Worm (Caenorhabditis elegans) whole organism, L1 larva: ENCODE data around the gene Y70C5A.4.

Experiments
- C34B4.2 ChIP-seq: sonication (generic microtip); optimal IDR thresholded peaks from 2 replicates; lab custom pipeline; 2017; ENCODE audit warnings: mild to moderate bottlenecking, missing genetic modification characterization, missing compliant biosample characterization
- F16B12.6 ChIP-seq: fragments of 150-350 bp; optimal IDR thresholded peaks from 2 replicates; lab custom pipeline; 2014; ENCODE audit warnings: missing biosample characterization, missing genetic modification characterization
- aly-2 ChIP-seq: fragments of 150-350 bp; optimal IDR thresholded peaks from 2 replicates; lab custom pipeline; 2014; ENCODE audit warnings: missing biosample characterization, missing genetic modification characterization
- ceh-63 ChIP-seq: fragments of 200-800 bp; sonication (Bioruptor generic); optimal IDR thresholded peaks from 2 replicates; lab custom pipeline; 2018; ENCODE audit warnings: mild to moderate bottlenecking, missing genetic modification characterization, missing compliant biosample characterization
- dpl-1 ChIP-seq, 3 experiments: fragments of 150-350 bp in 2 of 3; sonication (generic microtip) in 1 of 3; optimal IDR thresholded peaks; 2 replicates each; lab custom pipeline; 2014 to 2017; ENCODE audit warnings: missing biosample characterization in 3 of 3, missing genetic modification characterization in 3 of 3, missing genetic modification reagents in 3 of 3
- dsc-1 ChIP-seq: sonication (generic microtip); optimal IDR thresholded peaks from 2 replicates; lab custom pipeline; 2016; ENCODE audit warnings: mild to moderate bottlenecking, missing genetic modification characterization, missing compliant biosample characterization
- efl-1 ChIP-seq, 4 experiments: fragments of 150-350 bp; optimal IDR thresholded peaks in 3 of 4; peaks in 1 of 4; 1 replicate in 1 of 4; 2 replicates in 3 of 4; lab custom pipeline; 2014; ENCODE audit warnings: missing biosample characterization in 2 of 4, missing genetic modification characterization in 2 of 4, missing genetic modification reagents in 2 of 4
- egl-13 ChIP-seq: sonication (generic microtip); optimal IDR thresholded peaks from 2 replicates; lab custom pipeline; 2016; ENCODE audit warnings: missing genotype, missing genetic modification reagents, missing genetic modification characterization, missing compliant biosample characterization
- elt-2 ChIP-seq: sonication (generic microtip); optimal IDR thresholded peaks from 2 replicates; lab custom pipeline; 2016; ENCODE audit warnings: missing genetic modification characterization, mild to moderate bottlenecking, inconsistent platforms, missing compliant biosample characterization, missing genetic modification reagents
- elt-3 ChIP-seq, 6 experiments: fragments of 150-350 bp in 1 of 6; sonication (generic microtip); optimal IDR thresholded peaks; 2 replicates each; lab custom pipeline; 2017 to 2018; ENCODE audit warnings: missing biosample characterization in 6 of 6, missing genetic modification characterization in 6 of 6, inconsistent platforms in 1 of 6
- fkh-4 ChIP-seq: sonication (generic microtip); optimal IDR thresholded peaks from 2 replicates; lab custom pipeline; 2016; ENCODE audit warnings: missing compliant biosample characterization, missing genetic modification characterization, borderline replicate concordance
- fkh-8 ChIP-seq: sonication (generic microtip); optimal IDR thresholded peaks from 2 replicates; lab custom pipeline; 2016; ENCODE audit warnings: mild to moderate bottlenecking, missing genetic modification characterization, missing compliant biosample characterization
- grh-1 ChIP-seq: fragments of 200-800 bp; sonication (Bioruptor generic); IDR thresholded peaks from 2 replicates; pipeline ENCODE4 v1.3.6; 2022; ENCODE audit warnings: missing genetic modification reagents, missing genetic modification characterization, missing compliant biosample characterization
- hlh-4 ChIP-seq: sonication (generic microtip); optimal IDR thresholded peaks from 2 replicates; lab custom pipeline; 2016; ENCODE audit warnings: mild to moderate bottlenecking, missing genetic modification characterization, missing compliant biosample characterization
- irx-1 ChIP-seq: sonication (generic microtip); optimal IDR thresholded peaks from 2 replicates; lab custom pipeline; 2016; ENCODE audit warnings: missing genetic modification characterization, missing compliant biosample characterization
- jun-1 ChIP-seq: fragments of 150-350 bp; optimal IDR thresholded peaks from 2 replicates; lab custom pipeline; 2014; ENCODE audit warnings: missing biosample characterization, missing genetic modification reagents, missing genetic modification characterization
- lin-14 ChIP-seq: fragments of 200-800 bp; sonication (Bioruptor generic); optimal IDR thresholded peaks from 2 replicates; lab custom pipeline; 2018; ENCODE audit warnings: mild to moderate bottlenecking, missing genetic modification characterization, moderate library complexity, missing compliant biosample characterization
- lin-35 ChIP-seq, 2 experiments: fragments of 150-350 bp; optimal IDR thresholded peaks; 2 replicates each; lab custom pipeline; 2014; ENCODE audit warnings: missing biosample characterization in 2 of 2, missing genetic modification characterization in 2 of 2, missing genetic modification reagents in 2 of 2
- lin-39 ChIP-seq: fragments of 150-350 bp; optimal IDR thresholded peaks from 2 replicates; lab custom pipeline; 2014; ENCODE audit warnings: missing biosample characterization, missing genetic modification reagents, missing genetic modification characterization
- lir-3 ChIP-seq: sonication (generic microtip); optimal IDR thresholded peaks from 2 replicates; lab custom pipeline; 2016; ENCODE audit warnings: mild to moderate bottlenecking, missing genetic modification characterization, moderate library complexity, missing compliant biosample characterization; ENCODE audit not compliant: poor library complexity
- lsy-2 ChIP-seq, 2 experiments: fragments of 150-350 bp; optimal IDR thresholded peaks; 2 replicates each; lab custom pipeline; 2014; ENCODE audit warnings: missing biosample characterization in 2 of 2, missing genetic modification characterization in 2 of 2
- mdl-1 ChIP-seq, 2 experiments: fragments of 150-350 bp; optimal IDR thresholded peaks; 2 replicates each; lab custom pipeline; 2014 to 2017; ENCODE audit warnings: missing biosample characterization in 2 of 2, missing genetic modification characterization in 2 of 2, inconsistent platforms in 1 of 2
- mef-2 ChIP-seq: fragments of 150-350 bp; optimal IDR thresholded peaks from 2 replicates; lab custom pipeline; 2014; ENCODE audit warnings: missing biosample characterization, missing genetic modification characterization
- nhr-12 ChIP-seq: sonication (generic microtip); optimal IDR thresholded peaks from 2 replicates; lab custom pipeline; 2017; ENCODE audit warnings: missing biosample characterization, missing genetic modification characterization
- nhr-19 ChIP-seq: fragments of 200-800 bp; sonication (Bioruptor generic); conservative IDR thresholded peaks from 2 replicates; pipeline ENCODE4 v1.3.6; 2022; ENCODE audit warnings: missing genetic modification characterization, missing compliant biosample characterization
- nhr-20 ChIP-seq: sonication (generic microtip); optimal IDR thresholded peaks from 2 replicates; lab custom pipeline; 2016; ENCODE audit warnings: mild to moderate bottlenecking, missing genetic modification characterization, missing compliant biosample characterization
- nhr-237 ChIP-seq: fragments of 150-350 bp; optimal IDR thresholded peaks from 2 replicates; lab custom pipeline; 2014; ENCODE audit warnings: missing biosample characterization, missing genetic modification characterization
- nhr-28 ChIP-seq: fragments of 150-350 bp; optimal IDR thresholded peaks from 2 replicates; lab custom pipeline; 2014; ENCODE audit warnings: missing biosample characterization, missing genetic modification characterization
- nhr-47 ChIP-seq: sonication (generic microtip); optimal IDR thresholded peaks from 2 replicates; lab custom pipeline; 2016; ENCODE audit warnings: mild to moderate bottlenecking, missing genetic modification characterization, moderate library complexity, missing compliant biosample characterization
- nhr-71 ChIP-seq: sonication (generic microtip); optimal IDR thresholded peaks from 2 replicates; lab custom pipeline; 2016; ENCODE audit warnings: mild to moderate bottlenecking, missing genetic modification characterization, moderate library complexity, missing compliant biosample characterization
- nhr-76 ChIP-seq: sonication (generic microtip); optimal IDR thresholded peaks from 2 replicates; lab custom pipeline; 2017; ENCODE audit warnings: missing biosample characterization, missing genetic modification characterization
- nhr-90 ChIP-seq: sonication (generic microtip); optimal IDR thresholded peaks from 2 replicates; lab custom pipeline; 2016; ENCODE audit warnings: mild to moderate bottlenecking, missing genetic modification characterization, missing compliant biosample characterization; ENCODE audit not compliant: poor library complexity
- pax-3 ChIP-seq: fragments of 200-800 bp; sonication (Bioruptor generic); optimal IDR thresholded peaks from 2 replicates; lab custom pipeline; 2018; ENCODE audit warnings: mild to moderate bottlenecking, missing genetic modification characterization, moderate library complexity, missing compliant biosample characterization
- rnt-1 ChIP-seq: sonication (generic microtip); optimal IDR thresholded peaks from 2 replicates; lab custom pipeline; 2016; ENCODE audit warnings: mild to moderate bottlenecking, missing genetic modification characterization, moderate library complexity, missing compliant biosample characterization
- snu-23 ChIP-seq: sonication (generic microtip); optimal IDR thresholded peaks from 2 replicates; lab custom pipeline; 2016; ENCODE audit warnings: missing genetic modification characterization, missing compliant biosample characterization
- sox-4 ChIP-seq: sonication (generic microtip); optimal IDR thresholded peaks from 2 replicates; lab custom pipeline; 2016; ENCODE audit warnings: missing genetic modification characterization, missing compliant biosample characterization
- sup-37 ChIP-seq: fragments of 200-800 bp; sonication (Bioruptor generic); optimal IDR thresholded peaks from 2 replicates; lab custom pipeline; 2018; ENCODE audit warnings: mild to moderate bottlenecking, missing genetic modification characterization, missing compliant biosample characterization
- swsn-7 ChIP-seq: sonication (generic microtip); optimal IDR thresholded peaks from 2 replicates; lab custom pipeline; 2016; ENCODE audit warnings: missing genetic modification characterization, missing compliant biosample characterization
- unc-30 ChIP-seq: sonication (generic microtip); optimal IDR thresholded peaks from 2 replicates; lab custom pipeline; 2017; ENCODE audit warnings: missing biosample characterization, missing genetic modification characterization
- unc-98 ChIP-seq: fragments of 200-800 bp; sonication (Bioruptor generic); IDR thresholded peaks from 2 replicates; pipeline ENCODE4 v1.3.6; 2022; ENCODE audit warnings: missing genetic modification characterization, missing compliant biosample characterization
- zip-4 ChIP-seq: fragments of 200-800 bp; sonication (Bioruptor generic); optimal IDR thresholded peaks from 2 replicates; lab custom pipeline; 2018; ENCODE audit warnings: mild to moderate bottlenecking, missing genetic modification characterization, moderate library complexity, missing compliant biosample characterization

Gene Y70C5A.4

ce11 chrV:16595140-16595791, 22.3 kb upstream of the Y70C5A.4 start, which contains the start of gene cpl-1 (continued):
- no peak for TF ChIP-seq pax-3
- no peak for TF ChIP-seq lir-3
- no peak for TF ChIP-seq nhr-237 (tag; lab: Kevin White, UChicago)
- no peak for TF ChIP-seq swsn-7
- TF ChIP-seq lin-14 (GFP tag; lab: Kevin White, UChicago), result peak; percentile 24
- TF ChIP-seq nhr-47 (tag; lab: Kevin White, UChicago), result no peak
- peak; percentile 36 for TF ChIP-seq nhr-90 (tag; lab: Kevin White, UChicago)
- no peak for TF ChIP-seq egl-13 (tag; lab: Kevin White, UChicago)
- peak in 1 of 2 experiments; percentile 27 for TF ChIP-seq lin-35 (GFP tag; optimal IDR thresholded peaks at IDR 0.05; lab: Kevin White, UChicago)
- TF ChIP-seq F16B12.6 (tag; lab: Kevin White, UChicago), result no peak
- TF ChIP-seq elt-2 (tag; lab: Kevin White, UChicago), result peak; percentile 88
- TF ChIP-seq mdl-1 (tag; optimal IDR thresholded peaks at IDR 0.05; lab: Kevin White, UChicago), result no peak
- TF ChIP-seq aly-2 (tag; lab: Kevin White, UChicago), result no peak
- no peak for TF ChIP-seq mef-2 (tag; lab: Kevin White, UChicago)
- TF ChIP-seq nhr-76 (tag; lab: Kevin White, UChicago), result no peak
- no peak for TF ChIP-seq dpl-1 (GFP tag; optimal IDR thresholded peaks at IDR 0.05; lab: Kevin White, UChicago)
- TF ChIP-seq sup-37 (GFP tag; lab: Kevin White, UChicago), result no peak
- TF ChIP-seq lin-39, result no peak
- TF ChIP-seq elt-3 (tag; optimal IDR thresholded peaks at IDR 0.05; lab: Kevin White, UChicago), result no peak
- no peak for TF ChIP-seq grh-1 (GFP tag; lab: Robert Waterston, UW)
- no peak for TF ChIP-seq sox-4 (tag; lab: Kevin White, UChicago)
- TF ChIP-seq ceh-63 (GFP tag; lab: Kevin White, UChicago), result no peak
- no peak for TF ChIP-seq nhr-28
- no peak for TF ChIP-seq hlh-4 (tag; lab: Kevin White, UChicago)
- no peak for TF ChIP-seq zip-4 (GFP tag; lab: Kevin White, UChicago)
- TF ChIP-seq efl-1 (optimal IDR thresholded peaks at IDR 0.05; lab: Kevin White, UChicago), result no peak
- peak in 1 of 2 experiments; percentile 87 for TF ChIP-seq efl-1 (GFP tag; optimal IDR thresholded peaks at IDR 0.05 in 1 of 2; lab: Kevin White, UChicago)
- TF ChIP-seq nhr-12 (tag; lab: Kevin White, UChicago), result no peak
- TF ChIP-seq lsy-2 (tag; optimal IDR thresholded peaks at IDR 0.05; lab: Kevin White, UChicago), result no peak
- TF ChIP-seq nhr-20 (tag; lab: Kevin White, UChicago), result peak; percentile 23
- no peak for TF ChIP-seq fkh-8 (tag; lab: Kevin White, UChicago)

- TF ChIP-seq egl-13 (tag; lab: Kevin White, UChicago) (no peak), sox-4 (tag; lab: Kevin White, UChicago) (no peak), elt-3 (tag; optimal IDR thresholded peaks at IDR 0.05; lab: Kevin White, UChicago) (peak in 1 of 6 experiments; percentile 19)
Measured at ce11 chrV:16596102-16596501, 21.5 kb upstream of the Y70C5A.4 start.

- TF ChIP-seq jun-1 (no peak), fkh-4 (tag; lab: Kevin White, UChicago) (peak; percentile 73), lsy-2 (tag; optimal IDR thresholded peaks at IDR 0.05; lab: Kevin White, UChicago) (peak; percentile 8 to 33), rnt-1 (tag; lab: Kevin White, UChicago) (peak; percentile 65), swsn-7 (no peak), unc-98 (peak; percentile 33; the same call in 1 of the 2 replicates), dsc-1 (peak; percentile 84), lin-14 (GFP tag; lab: Kevin White, UChicago) (peak; percentile 43), nhr-71 (tag; lab: Kevin White, UChicago) (peak; percentile 47), nhr-19 (GFP tag; lab: Robert Waterston, UW) (peak; percentile 66), mdl-1 (tag; optimal IDR thresholded peaks at IDR 0.05; lab: Kevin White, UChicago) (peak in 1 of 2 experiments; percentile 54), C34B4.2 (no peak), irx-1 (tag; lab: Kevin White, UChicago) (no peak), snu-23 (GFP tag; lab: Kevin White, UChicago) (peak; percentile 27), unc-30 (tag; lab: Kevin White, UChicago) (no peak)
- TF ChIP-seq, all 84 proteins: peak for 10
Measured at ce11 chrV:16598437-16598836, 19.1 kb upstream of the Y70C5A.4 start.
